Worm (Caenorhabditis elegans) whole organism, young adult: Measurements from ENCODE around the gene ndua-7.
A peak's percentile ranks its signal among the peaks of the same experiment; 100 is the strongest.

Source experiments
- B0261.1 ChIP-seq: sonication (generic microtip); optimal IDR thresholded peaks from 2 replicates; lab custom pipeline; 2016; ENCODE audit warnings: mild to moderate bottlenecking, missing genetic modification characterization, moderate library complexity, missing compliant biosample characterization
- F23B12.7 ChIP-seq: sonication (generic microtip); optimal IDR thresholded peaks from 2 replicates; lab custom pipeline; 2017; ENCODE audit warnings: missing genetic modification characterization, mild to moderate bottlenecking, missing compliant biosample characterization, antibody characterized with exemption, moderate library complexity; ENCODE audit not compliant: insufficient read depth
- F33H1.4 ChIP-seq: fragments of 200-800 bp; sonication (Bioruptor generic); IDR thresholded peaks from 2 replicates; pipeline ENCODE4 v1.3.6; 2022; ENCODE audit warnings: missing genetic modification reagents, missing genetic modification characterization, missing compliant biosample characterization
- K11D2.4 ChIP-seq: fragments of 200-800 bp; sonication (Bioruptor generic); IDR thresholded peaks from 2 replicates; pipeline ENCODE4 v1.3.6; 2022; ENCODE audit warnings: missing genetic modification reagents, missing genetic modification characterization, missing compliant biosample characterization
- T07F8.4 ChIP-seq: sonication (generic microtip); optimal IDR thresholded peaks from 2 replicates; lab custom pipeline; 2016; ENCODE audit warnings: mild to moderate bottlenecking, missing genetic modification characterization, moderate library complexity, missing compliant biosample characterization
- Y53G8AR.9 ChIP-seq: fragments of 200-800 bp; sonication (Bioruptor generic); conservative IDR thresholded peaks from 2 replicates; pipeline ENCODE4 v1.3.6; 2022; ENCODE audit warnings: missing genetic modification reagents, missing genetic modification characterization, missing compliant biosample characterization
- ccch-3 ChIP-seq: fragments of 200-800 bp; sonication (Bioruptor generic); optimal IDR thresholded peaks from 2 replicates; lab custom pipeline; 2018; ENCODE audit warnings: mild to moderate bottlenecking, missing genetic modification characterization, missing compliant biosample characterization
- ceh-100 ChIP-seq: fragments of 200-800 bp; sonication (Bioruptor generic); IDR thresholded peaks from 2 replicates; pipeline ENCODE4 v1.3.6; 2022; ENCODE audit warnings: missing genetic modification reagents, missing genetic modification characterization, missing compliant biosample characterization
- die-1 ChIP-seq: sonication (generic microtip); optimal IDR thresholded peaks from 2 replicates; lab custom pipeline; 2016; ENCODE audit warnings: missing genotype, mild to moderate bottlenecking, missing genetic modification characterization, missing compliant biosample characterization
- egl-18 ChIP-seq: fragments of 200-800 bp; sonication (Bioruptor generic); IDR thresholded peaks from 2 replicates; pipeline ENCODE4 v1.3.6; 2022; ENCODE audit warnings: missing genetic modification reagents, missing genetic modification characterization, missing compliant biosample characterization
- egl-44 ChIP-seq: fragments of 200-800 bp; sonication (Bioruptor generic); IDR thresholded peaks from 2 replicates; pipeline ENCODE4 v1.3.6; 2022; ENCODE audit warnings: missing genetic modification reagents, missing genetic modification characterization, missing compliant biosample characterization
- egrh-3 ChIP-seq: fragments of 200-800 bp; sonication (Bioruptor generic); IDR thresholded peaks from 2 replicates; pipeline ENCODE4 v1.3.6; 2022; ENCODE audit warnings: missing genetic modification reagents, missing genetic modification characterization, missing compliant biosample characterization
- fkh-3 ChIP-seq: sonication (generic microtip); optimal IDR thresholded peaks from 2 replicates; lab custom pipeline; 2016; ENCODE audit warnings: mild to moderate bottlenecking, missing genetic modification characterization, missing compliant biosample characterization
- lag-1 ChIP-seq: fragments of 200-800 bp; sonication (Bioruptor generic); IDR thresholded peaks from 2 replicates; pipeline ENCODE4 v1.3.6; 2022; ENCODE audit warnings: missing genetic modification reagents, missing genetic modification characterization, missing compliant biosample characterization
- let-526 ChIP-seq: fragments of 200-800 bp; sonication (Bioruptor generic); IDR thresholded peaks from 2 replicates; pipeline ENCODE4 v1.3.6; 2022; ENCODE audit warnings: missing genetic modification reagents, missing genetic modification characterization, missing compliant biosample characterization
- madf-8 ChIP-seq: fragments of 200-800 bp; sonication (Bioruptor generic); conservative IDR thresholded peaks from 2 replicates; pipeline ENCODE4 v1.3.6; 2022; ENCODE audit warnings: missing genetic modification reagents, missing genetic modification characterization, missing compliant biosample characterization
- mcd-1 ChIP-seq: fragments of 200-800 bp; sonication (Bioruptor generic); IDR thresholded peaks from 2 replicates; pipeline ENCODE4 v1.3.6; 2022; ENCODE audit warnings: missing genetic modification reagents, missing genetic modification characterization, missing compliant biosample characterization
- nhr-80 ChIP-seq: sonication (generic microtip); optimal IDR thresholded peaks from 2 replicates; lab custom pipeline; 2016; ENCODE audit warnings: missing genetic modification characterization, missing compliant biosample characterization
- sdz-38 ChIP-seq: sonication (generic microtip); optimal IDR thresholded peaks from 2 replicates; lab custom pipeline; 2016; ENCODE audit warnings: missing genotype, missing genetic modification characterization, missing compliant biosample characterization
- snpc-1.3 ChIP-seq: sonication (generic microtip); optimal IDR thresholded peaks from 2 replicates; lab custom pipeline; 2017; ENCODE audit warnings: missing genetic modification characterization, mild to moderate bottlenecking, missing compliant biosample characterization, antibody characterized with exemption, moderate library complexity, missing genotype, missing genetic modification reagents; ENCODE audit not compliant: insufficient read depth
- snpc-3.4 ChIP-seq: sonication (generic microtip); optimal IDR thresholded peaks from 2 replicates; lab custom pipeline; 2017; ENCODE audit warnings: missing genetic modification characterization, mild to moderate bottlenecking, missing compliant biosample characterization, antibody characterized with exemption, moderate library complexity, missing genotype, missing genetic modification reagents
- somi-1 ChIP-seq: fragments of 200-800 bp; sonication (Bioruptor generic); optimal IDR thresholded peaks from 2 replicates; lab custom pipeline; 2018; ENCODE audit warnings: mild to moderate bottlenecking, missing genetic modification characterization, missing compliant biosample characterization
- tbx-9 ChIP-seq: sonication (generic microtip); optimal IDR thresholded peaks from 2 replicates; lab custom pipeline; 2016; ENCODE audit warnings: borderline replicate concordance, missing genetic modification characterization, inconsistent platforms, missing compliant biosample characterization
- unc-130 ChIP-seq: sonication (generic microtip); optimal IDR thresholded peaks from 2 replicates; lab custom pipeline; 2016; ENCODE audit warnings: missing genetic modification reagents, missing genetic modification characterization, missing compliant biosample characterization
- zfh-2 ChIP-seq: fragments of 200-800 bp; sonication (Bioruptor generic); conservative IDR thresholded peaks from 2 replicates; pipeline ENCODE4 v1.3.6; 2022; ENCODE audit warnings: missing genetic modification reagents, missing genetic modification characterization, missing compliant biosample characterization
- ztf-22 ChIP-seq: fragments of 200-800 bp; sonication (Bioruptor generic); optimal IDR thresholded peaks from 2 replicates; lab custom pipeline; 2018; ENCODE audit warnings: mild to moderate bottlenecking, missing genetic modification characterization, moderate library complexity, missing compliant biosample characterization

ndua-7 gene

ce11 chrII:13517600-13517999 lies 23.2 kb upstream of the ndua-7 start, which contains the start of gene sre-45:
Gene sre-45, plus strand, starts transcription at chrII:13517900.
- no peak for TF ChIP-seq tbx-9
- TF ChIP-seq let-526 (GFP tag; lab: Robert Waterston, UW), result no peak
- TF ChIP-seq snpc-3.4, result no peak
- TF ChIP-seq egrh-3 (GFP tag; lab: Robert Waterston, UW), result no peak
- TF ChIP-seq fkh-3 (tag; lab: Kevin White, UChicago), result no peak

ce11 chrII:13515813-13516212 lies 21.4 kb upstream of the ndua-7 start:
- TF ChIP-seq F33H1.4 (GFP tag; lab: Robert Waterston, UW), result no peak
- peak; percentile 55; the same call in 1 of the 2 replicates for TF ChIP-seq zfh-2 (GFP tag; lab: Robert Waterston, UW)
- TF ChIP-seq F23B12.7 (tag; lab: Kevin White, UChicago), result no peak
- TF ChIP-seq egrh-3 (GFP tag; lab: Robert Waterston, UW), result no peak
- no peak for TF ChIP-seq let-526 (GFP tag; lab: Robert Waterston, UW)
- no peak for TF ChIP-seq B0261.1 (tag; lab: Kevin White, UChicago)
- no peak for TF ChIP-seq die-1

- TF ChIP-seq somi-1 (GFP tag; lab: Kevin White, UChicago) (no peak), nhr-80 (tag; lab: Kevin White, UChicago) (peak; percentile 42)
Measured at ce11 chrII:13508607-13509006, 14.2 kb upstream of the ndua-7 start.

- TF ChIP-seq T07F8.4 (tag; lab: Kevin White, UChicago) (no peak), ztf-22 (GFP tag; lab: Kevin White, UChicago) (no peak), nhr-80 (tag; lab: Kevin White, UChicago) (peak; percentile 68)
Measured at ce11 chrII:13507535-13507934, 13.1 kb upstream of the ndua-7 start, which contains the start of gene nep-17. Gene nep-17, plus strand, starts transcription at chrII:13507819.

ce11 chrII:13505977-13506568 lies 11.7 kb upstream of the ndua-7 start:
- TF ChIP-seq ccch-3 (GFP tag; lab: Kevin White, UChicago) (no peak), nhr-80 (tag; lab: Kevin White, UChicago) (peak; percentile 9)

- TF ChIP-seq T07F8.4 (tag; lab: Kevin White, UChicago), result no peak
- TF ChIP-seq egl-44 (GFP tag; lab: Robert Waterston, UW), result no peak
- no peak for TF ChIP-seq lag-1 (GFP tag; lab: Robert Waterston, UW)
Measured at ce11 chrII:13505386-13505785, 11.0 kb upstream of the ndua-7 start.

ce11 chrII:13503653-13504052 lies 9.3 kb upstream of the ndua-7 start, which contains the start of gene F54F11.1:
Gene F54F11.1, plus strand, starts transcription at chrII:13503953.
- no peak for TF ChIP-seq tbx-9
- TF ChIP-seq madf-8 (GFP tag; lab: Robert Waterston, UW), result no peak
- TF ChIP-seq mcd-1 (GFP tag; lab: Robert Waterston, UW), result no peak
- TF ChIP-seq die-1, result no peak
- TF ChIP-seq ceh-100 (GFP tag; lab: Robert Waterston, UW), result no peak
- no peak for TF ChIP-seq Y53G8AR.9 (GFP tag; lab: Robert Waterston, UW)
- TF ChIP-seq unc-130 (GFP tag; lab: Kevin White, UChicago), result no peak
- TF ChIP-seq F23B12.7 (tag; lab: Kevin White, UChicago), result no peak
- TF ChIP-seq sdz-38, result no peak
- no peak for TF ChIP-seq egl-18 (GFP tag; lab: Robert Waterston, UW)
- TF ChIP-seq K11D2.4 (GFP tag; lab: Robert Waterston, UW), result no peak
- no peak for TF ChIP-seq snpc-1.3 (tag; lab: Kevin White, UChicago)
